Worm (Caenorhabditis elegans) whole organism, young adult: ENCODE measurements around the gene W01D2.3.

Experiments
- C06A6.2 ChIP-seq: fragments of 200-800 bp; sonication (Bioruptor generic); conservative IDR thresholded peaks from 2 replicates; pipeline ENCODE4 v1.3.6; 2022; ENCODE audit warnings: missing genetic modification characterization, missing compliant biosample characterization
- F10E7.11 ChIP-seq: sonication (generic microtip); optimal IDR thresholded peaks from 2 replicates; lab custom pipeline; 2017; ENCODE audit warnings: mild to moderate bottlenecking, missing genetic modification characterization, moderate library complexity, missing compliant biosample characterization
- F52B5.7 ChIP-seq: sonication (generic microtip); optimal IDR thresholded peaks from 2 replicates; lab custom pipeline; 2016; ENCODE audit warnings: mild to moderate bottlenecking, missing genetic modification characterization, missing compliant biosample characterization
- Y95B8A.8 ChIP-seq: fragments of 200-800 bp; sonication (Bioruptor generic); IDR thresholded peaks from 2 replicates; pipeline ENCODE4 v1.3.6; 2022; ENCODE audit warnings: missing genetic modification reagents, missing genetic modification characterization, missing compliant biosample characterization
- cebp-1 ChIP-seq, 2 experiments: fragments of 200-800 bp in 1 of 2; sonication (Bioruptor generic) in 1 of 2; sonication (generic microtip) in 1 of 2; IDR thresholded peaks in 1 of 2; optimal IDR thresholded peaks in 1 of 2; 2 replicates each; pipeline versions ENCODE4 v1.3.6 to Lab custom; 2017 to 2022; ENCODE audit warnings: missing compliant biosample characterization in 2 of 2, missing genetic modification characterization in 2 of 2, mild to moderate bottlenecking in 1 of 2, missing genetic modification reagents in 1 of 2, moderate library complexity in 1 of 2
- ceh-58 ChIP-seq: fragments of 200-800 bp; sonication (Bioruptor generic); IDR thresholded peaks from 2 replicates; pipeline ENCODE4 v1.3.6; 2022; ENCODE audit warnings: missing genetic modification characterization, missing compliant biosample characterization
- lin-35 ChIP-seq, 3 experiments: fragments of 150-350 bp in 2 of 3; sonication (generic microtip) in 1 of 3; optimal IDR thresholded peaks; 2 replicates each; lab custom pipeline; 2014 to 2018; ENCODE audit warnings: missing biosample characterization in 3 of 3, missing genetic modification characterization in 3 of 3, missing genetic modification reagents in 3 of 3
- lin-54 ChIP-seq: fragments of 200-800 bp; sonication (Bioruptor generic); optimal IDR thresholded peaks from 2 replicates; lab custom pipeline; 2018; ENCODE audit warnings: mild to moderate bottlenecking, missing genetic modification characterization, missing compliant biosample characterization
- pha-4 ChIP-seq: fragments of 150-350 bp; sonication (generic microtip); optimal IDR thresholded peaks from 2 replicates; lab custom pipeline; 2014; ENCODE audit warnings: missing biosample characterization, missing genetic modification reagents, missing genetic modification characterization
- snpc-4 ChIP-seq, 5 experiments: fragments of 150-350 bp in 1 of 5; sonication (generic microtip) in 4 of 5; optimal IDR thresholded peaks; 2 replicates each; lab custom pipeline; 2014 to 2018; ENCODE audit warnings: missing genetic modification characterization in 5 of 5, missing biosample characterization in 3 of 5, antibody characterized with exemption in 2 of 5, mild to moderate bottlenecking in 2 of 5, missing compliant biosample characterization in 2 of 5, missing genotype in 2 of 5, moderate library complexity in 2 of 5, missing genetic modification reagents in 1 of 5
- sptf-2 ChIP-seq: fragments of 200-800 bp; sonication (Bioruptor generic); optimal IDR thresholded peaks from 2 replicates; lab custom pipeline; 2018; ENCODE audit warnings: mild to moderate bottlenecking, missing genetic modification characterization, missing compliant biosample characterization
- unc-130 ChIP-seq: sonication (generic microtip); optimal IDR thresholded peaks from 2 replicates; lab custom pipeline; 2016; ENCODE audit warnings: missing genetic modification reagents, missing genetic modification characterization, missing compliant biosample characterization
- unc-62 ChIP-seq: fragments of 150-350 bp; optimal IDR thresholded peaks from 2 replicates; lab custom pipeline; 2014; ENCODE audit warnings: missing biosample characterization, missing genetic modification reagents, missing genetic modification characterization
- zfh-2 ChIP-seq: fragments of 200-800 bp; sonication (Bioruptor generic); conservative IDR thresholded peaks from 2 replicates; pipeline ENCODE4 v1.3.6; 2022; ENCODE audit warnings: missing genetic modification reagents, missing genetic modification characterization, missing compliant biosample characterization

DNA sequence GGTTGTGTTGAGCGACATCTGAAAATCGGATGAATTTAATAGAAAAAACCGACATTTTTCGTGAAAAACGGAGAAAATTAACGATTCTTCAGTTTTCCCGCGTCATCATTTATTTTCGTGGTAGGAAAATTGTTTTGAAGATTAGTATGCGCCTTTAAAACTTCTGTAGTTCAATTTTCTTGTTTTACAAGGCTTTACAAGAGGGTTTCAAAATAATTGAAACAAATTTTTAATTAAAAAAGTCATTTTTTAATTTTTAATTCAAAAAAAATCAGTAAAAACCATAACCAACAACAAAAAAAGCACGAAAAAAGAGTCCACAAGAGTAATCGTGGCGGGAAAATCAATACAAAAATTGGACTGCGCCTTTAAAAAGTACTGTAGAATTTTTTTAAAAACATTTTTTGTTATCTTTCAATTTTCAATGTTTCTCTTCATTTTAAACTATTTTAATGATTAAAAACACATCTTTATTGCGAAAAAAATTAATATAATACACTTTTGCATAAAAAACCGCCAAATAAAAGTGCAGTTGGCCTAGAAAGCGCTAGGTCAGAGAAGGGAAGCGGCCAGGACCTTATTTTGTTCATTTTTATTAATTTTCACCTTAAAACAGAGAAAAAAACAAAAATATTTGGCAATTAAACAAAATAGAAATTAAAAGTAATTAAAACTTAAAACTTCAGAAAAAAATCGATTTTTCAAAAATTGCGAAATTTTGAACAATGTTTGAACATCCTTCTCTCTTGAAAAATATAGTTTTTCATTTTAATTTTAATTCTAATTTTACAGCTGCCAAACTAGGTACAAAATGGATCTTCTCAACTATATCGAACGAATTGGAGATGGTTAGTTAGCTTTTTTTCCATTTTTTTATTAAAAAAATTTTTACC, 50.0 kb downstream of the W01D2.3 start, which contains the start of the genes tac-1 and Y54E2A.4:
- TF ChIP-seq F10E7.11 (tag; lab: Kevin White, UChicago) = no peak
- TF ChIP-seq unc-130 (GFP tag; lab: Kevin White, UChicago) = no peak
- TF ChIP-seq C06A6.2 = no peak
- TF ChIP-seq cebp-1 (GFP tag; IDR thresholded peaks at IDR 0.05; lab: Robert Waterston, UW) = no peak
- peak; percentile 78 for TF ChIP-seq cebp-1 (tag; optimal IDR thresholded peaks at IDR 0.05; lab: Kevin White, UChicago)
- TF ChIP-seq Y95B8A.8 (GFP tag; lab: Robert Waterston, UW) = no peak
- no peak for TF ChIP-seq F52B5.7 (tag; lab: Kevin White, UChicago)
- no peak for TF ChIP-seq unc-62 (GFP tag; lab: Kevin White, UChicago)
- TF ChIP-seq ceh-58 = no peak
- peak; percentile 6 for TF ChIP-seq lin-54
- TF ChIP-seq pha-4 (tag; lab: Kevin White, UChicago) = no peak
- no peak for TF ChIP-seq sptf-2 (GFP tag; lab: Kevin White, UChicago)
- TF ChIP-seq lin-35 (GFP tag; optimal IDR thresholded peaks at IDR 0.05; lab: Kevin White, UChicago) = no peak
- no peak for TF ChIP-seq snpc-4 (GFP tag; optimal IDR thresholded peaks at IDR 0.05; lab: Kevin White, UChicago)
- no peak for TF ChIP-seq snpc-4 (tag; optimal IDR thresholded peaks at IDR 0.05; lab: Kevin White, UChicago)
- no peak for TF ChIP-seq zfh-2
